Worm (Caenorhabditis elegans): Measurements from ENCODE around the gene F26A1.1.

- no peak for TF ChIP-seq ceh-2 (tag; optimal IDR thresholded peaks at IDR 0.05)
- TF ChIP-seq elt-2 (tag; optimal IDR thresholded peaks at IDR 0.05): no peak
- no peak for TF ChIP-seq ama-1 (optimal IDR thresholded peaks at IDR 0.05)
- TF ChIP-seq K09A11.1 (tag; optimal IDR thresholded peaks at IDR 0.05; ENCODE audit: insufficient read depth): no peak
- no peak for TF ChIP-seq unc-86 (tag; optimal IDR thresholded peaks at IDR 0.05)
- TF ChIP-seq zip-5 (tag; optimal IDR thresholded peaks at IDR 0.05): no peak
- TF ChIP-seq pha-4 (tag; optimal IDR thresholded peaks at IDR 0.05): no peak
These were observed 568 bp upstream of the F26A1.1 start, which contains the start of gene nonu-1 for ce11 chrIII:4849739-4850138.
